Fruit fly (Drosophila melanogaster) whole organism, embryonic: ENCODE measurements around the gene Rab3GAP1.

Experiments
- Abd-B ChIP-seq: fragments of 200-800 bp; sonication (Bioruptor generic); optimal IDR thresholded peaks from 2 replicates; lab custom pipeline; 2018; ENCODE audit warnings: missing biosample characterization, mild to moderate bottlenecking, missing genetic modification characterization, moderate library complexity
- Atf-2 ChIP-seq: fragments of 200-800 bp; sonication (Bioruptor generic); optimal IDR thresholded peaks from 2 replicates; lab custom pipeline; 2016; ENCODE audit warnings: missing biosample characterization, missing genetic modification characterization
- CG10274 ChIP-seq: fragments of 200-800 bp; sonication (Bioruptor generic); optimal IDR thresholded peaks from 3 replicates; lab custom pipeline; 2017; ENCODE audit warnings: missing biosample characterization, mild to moderate bottlenecking, missing genetic modification characterization
- CG11695 ChIP-seq: fragments of 200-800 bp; sonication (Bioruptor generic); IDR thresholded peaks from 3 replicates; pipeline ENCODE4 v1.3.6; 2022; ENCODE audit warnings: missing biosample characterization, missing genetic modification characterization
- CG12104 ChIP-seq: fragments of 200-800 bp; sonication (Bioruptor generic); optimal IDR thresholded peaks from 3 replicates; lab custom pipeline; 2016; ENCODE audit warnings: missing biosample characterization, missing genetic modification characterization
- CG12236 ChIP-seq: fragments of 200-800 bp; sonication (Bioruptor generic); optimal IDR thresholded peaks from 2 replicates; lab custom pipeline; 2016; ENCODE audit warnings: missing biosample characterization, missing genetic modification characterization
- CG13287 ChIP-seq: fragments of 200-800 bp; sonication (Bioruptor generic); IDR thresholded peaks from 2 replicates; pipeline ENCODE4 v1.3.6; 2022; ENCODE audit warnings: missing biosample characterization, missing genetic modification characterization; ENCODE audit not compliant: partially characterized antibody
- CG15073 ChIP-seq: fragments of 200-800 bp; sonication (Bioruptor generic); optimal IDR thresholded peaks from 2 replicates; lab custom pipeline; 2016; ENCODE audit warnings: missing biosample characterization, missing genetic modification characterization
- CG16779 ChIP-seq: fragments of 200-800 bp; sonication (Bioruptor generic); IDR thresholded peaks from 2 replicates; pipeline ENCODE4 v1.3.6; 2022; ENCODE audit warnings: missing biosample characterization, missing genetic modification characterization
- CG17328 ChIP-seq: fragments of 200-800 bp; sonication (Bioruptor generic); IDR thresholded peaks from 2 replicates; pipeline ENCODE4 v1.3.6; 2022; ENCODE audit warnings: missing biosample characterization, missing genetic modification characterization
- CG18262 ChIP-seq: fragments of 200-800 bp; optimal IDR thresholded peaks from 3 replicates; lab custom pipeline; 2019; ENCODE audit warnings: missing biosample characterization, mild to moderate bottlenecking, missing genetic modification characterization, moderate library complexity
- CG3281 ChIP-seq: fragments of 200-800 bp; sonication (Bioruptor generic); optimal IDR thresholded peaks from 3 replicates; lab custom pipeline; 2017; ENCODE audit warnings: missing biosample characterization, mild to moderate bottlenecking, missing genetic modification characterization
- CG3847 ChIP-seq: fragments of 200-800 bp; sonication (Bioruptor generic); IDR thresholded peaks from 2 replicates; pipeline ENCODE4 v1.3.6; 2022; ENCODE audit warnings: missing biosample characterization, missing genetic modification characterization
- CG4328 ChIP-seq: fragments of 200-800 bp; sonication (Bioruptor generic); optimal IDR thresholded peaks from 3 replicates; lab custom pipeline; 2017; ENCODE audit warnings: missing biosample characterization, missing genetic modification reagents, missing genetic modification characterization
- CG4854 ChIP-seq: fragments of 200-800 bp; sonication (Bioruptor generic); optimal IDR thresholded peaks from 2 replicates; lab custom pipeline; 2016; ENCODE audit warnings: missing biosample characterization, missing genetic modification characterization, inconsistent platforms
- CG6175 ChIP-seq: fragments of 200-800 bp; sonication (Bioruptor generic); IDR thresholded peaks from 3 replicates; pipeline ENCODE4 v1.3.6; 2022; ENCODE audit warnings: missing biosample characterization, missing genetic modification characterization
- CG6683 ChIP-seq: fragments of 200-800 bp; sonication (Bioruptor generic); optimal IDR thresholded peaks from 2 replicates; lab custom pipeline; 2017; ENCODE audit warnings: missing biosample characterization, mild to moderate bottlenecking, missing genetic modification characterization, missing genetic modification reagents
- CkIIα-i1 ChIP-seq: fragments of 200-800 bp; sonication (Bioruptor generic); IDR thresholded peaks from 2 replicates; pipeline ENCODE4 v1.3.6; 2022; ENCODE audit warnings: missing biosample characterization, missing genetic modification characterization
- CoRest ChIP-seq: fragments of 200-800 bp; sonication (Bioruptor generic); optimal IDR thresholded peaks from 3 replicates; lab custom pipeline; 2018; ENCODE audit warnings: missing biosample characterization, mild to moderate bottlenecking, missing genetic modification characterization, moderate library complexity
- D19A ChIP-seq: fragments of 200-800 bp; optimal IDR thresholded peaks from 3 replicates; lab custom pipeline; 2019; ENCODE audit warnings: missing biosample characterization, mild to moderate bottlenecking, missing genetic modification characterization, moderate library complexity
- Drgx ChIP-seq: fragments of 200-800 bp; sonication (Bioruptor generic); IDR thresholded peaks from 2 replicates; pipeline ENCODE4 v1.3.6; 2022; ENCODE audit warnings: missing biosample characterization, missing genetic modification characterization
- Hand ChIP-seq: fragments of 200-800 bp; sonication (Bioruptor generic); optimal IDR thresholded peaks from 2 replicates; lab custom pipeline; 2017; ENCODE audit warnings: mild to moderate bottlenecking, missing biosample characterization, missing genetic modification reagents, missing genetic modification characterization
- MTF-1 ChIP-seq: fragments of 200-800 bp; sonication (Bioruptor generic); optimal IDR thresholded peaks from 2 replicates; lab custom pipeline; 2018; ENCODE audit warnings: missing biosample characterization, mild to moderate bottlenecking, missing genetic modification characterization, borderline replicate concordance
- Mad ChIP-seq: fragments of 200-800 bp; sonication (Bioruptor generic); optimal IDR thresholded peaks from 2 replicates; lab custom pipeline; 2016; ENCODE audit warnings: missing biosample characterization, missing genetic modification characterization
- Neu2 ChIP-seq: fragments of 200-800 bp; sonication (Bioruptor generic); optimal IDR thresholded peaks from 3 replicates; lab custom pipeline; 2016; ENCODE audit warnings: missing biosample characterization, missing genetic modification characterization, borderline replicate concordance
- Opbp ChIP-seq: fragments of 200-800 bp; sonication (Bioruptor generic); IDR thresholded peaks from 3 replicates; pipeline ENCODE4 v1.3.6; 2022; ENCODE audit warnings: missing biosample characterization, missing genetic modification characterization; ENCODE audit not compliant: partially characterized antibody
- Xrp1 ChIP-seq: fragments of 200-800 bp; sonication (Bioruptor generic); IDR thresholded peaks from 2 replicates; pipeline ENCODE4 v1.3.6; 2022; ENCODE audit warnings: missing biosample characterization, missing genetic modification characterization
- abd-A ChIP-seq: fragments of 200-800 bp; sonication (Bioruptor generic); optimal IDR thresholded peaks from 3 replicates; lab custom pipeline; 2019; ENCODE audit warnings: missing biosample characterization, mild to moderate bottlenecking, missing genetic modification characterization, moderate library complexity
- bsh ChIP-seq, 2 experiments: fragments of 200-800 bp; sonication (Bioruptor generic); optimal IDR thresholded peaks; 2 replicates each; lab custom pipeline; 2017 to 2018; ENCODE audit warnings: mild to moderate bottlenecking in 2 of 2, missing biosample characterization in 2 of 2, missing genetic modification characterization in 2 of 2, moderate library complexity in 1 of 2
- cas ChIP-seq: fragments of 200-800 bp; sonication (Bioruptor generic); IDR thresholded peaks from 2 replicates; pipeline ENCODE4 v1.3.6; 2022; ENCODE audit warnings: missing biosample characterization, missing genetic modification characterization
- dan ChIP-seq: fragments of 200-800 bp; sonication (Bioruptor generic); IDR thresholded peaks from 2 replicates; pipeline ENCODE4 v1.3.6; 2022; ENCODE audit warnings: missing biosample characterization, missing genetic modification characterization
- dysf ChIP-seq: fragments of 200-800 bp; sonication (Bioruptor generic); IDR thresholded peaks from 3 replicates; pipeline ENCODE4 v1.3.6; 2022; ENCODE audit warnings: missing biosample characterization, missing genetic modification characterization
- fu2 ChIP-seq: fragments of 200-800 bp; sonication (Bioruptor generic); optimal IDR thresholded peaks from 2 replicates; lab custom pipeline; 2016; ENCODE audit warnings: missing biosample characterization, missing genetic modification characterization
- grau ChIP-seq: fragments of 200-800 bp; optimal IDR thresholded peaks from 3 replicates; lab custom pipeline; 2019; ENCODE audit warnings: missing biosample characterization, mild to moderate bottlenecking, missing genetic modification characterization, moderate library complexity
- grn ChIP-seq: fragments of 200-800 bp; sonication (Bioruptor generic); optimal IDR thresholded peaks from 3 replicates; lab custom pipeline; 2017; ENCODE audit warnings: missing biosample characterization, missing genetic modification characterization
- knrl ChIP-seq: fragments of 200-800 bp; sonication (Bioruptor generic); IDR thresholded peaks from 3 replicates; pipeline ENCODE4 v1.3.6; 2022; ENCODE audit warnings: missing biosample characterization, missing genetic modification characterization; ENCODE audit not compliant: partially characterized antibody
- lola ChIP-seq, 3 experiments: fragments of >200 bp in 2 of 3; fragments of 200-800 bp in 1 of 3; sonication (Bioruptor generic) in 1 of 3; optimal IDR thresholded peaks; 2 replicates each; lab custom pipeline; 2017 to 2019; ENCODE audit warnings: missing biosample characterization in 3 of 3, missing genetic modification characterization in 3 of 3, mild to moderate bottlenecking in 1 of 3, moderate library complexity in 1 of 3
- nau ChIP-seq: fragments of 200-800 bp; sonication (Bioruptor generic); optimal IDR thresholded peaks from 3 replicates; lab custom pipeline; 2017; ENCODE audit warnings: missing biosample characterization, mild to moderate bottlenecking, missing genetic modification characterization, missing genetic modification reagents
- nom ChIP-seq: fragments of 200-800 bp; sonication (Bioruptor generic); optimal IDR thresholded peaks from 2 replicates; lab custom pipeline; 2017; ENCODE audit warnings: missing biosample characterization, missing genetic modification characterization, mild to moderate bottlenecking, moderate library complexity, missing genetic modification reagents
- pfk ChIP-seq: fragments of 200-800 bp; sonication (Bioruptor generic); optimal IDR thresholded peaks from 2 replicates; lab custom pipeline; 2018; ENCODE audit warnings: missing biosample characterization, mild to moderate bottlenecking, missing genetic modification characterization, moderate library complexity
- prd ChIP-seq, 3 experiments: fragments of >200 bp in 2 of 3; fragments of 200-800 bp in 1 of 3; sonication (Bioruptor generic) in 1 of 3; optimal IDR thresholded peaks in 2 of 3; IDR thresholded peaks in 1 of 3; 2 replicates in 2 of 3; 3 replicates in 1 of 3; pipeline versions ENCODE4 v1.3.6 to Lab custom; 2017 to 2022; ENCODE audit warnings: missing biosample characterization in 1 of 3, missing genetic modification characterization in 1 of 3
- pros ChIP-seq: fragments of 200-800 bp; sonication (Bioruptor generic); optimal IDR thresholded peaks from 3 replicates; lab custom pipeline; 2019; ENCODE audit warnings: missing biosample characterization, mild to moderate bottlenecking, missing genetic modification characterization, moderate library complexity
- pzg ChIP-seq: fragments of 200-800 bp; sonication (Bioruptor generic); optimal IDR thresholded peaks from 3 replicates; lab custom pipeline; 2018; ENCODE audit warnings: missing biosample characterization, mild to moderate bottlenecking, missing genetic modification characterization, moderate library complexity
- shn ChIP-seq: fragments of 200-800 bp; sonication (Bioruptor generic); optimal IDR thresholded peaks from 3 replicates; lab custom pipeline; 2016; ENCODE audit warnings: missing biosample characterization, missing genetic modification characterization
- slbo ChIP-seq: fragments of 200-800 bp; sonication (Bioruptor generic); IDR thresholded peaks from 2 replicates; pipeline ENCODE4 v1.3.6; 2022; ENCODE audit warnings: missing biosample characterization, missing genetic modification characterization
- slou ChIP-seq: fragments of 200-800 bp; sonication (Bioruptor generic); optimal IDR thresholded peaks from 3 replicates; lab custom pipeline; 2016; ENCODE audit warnings: missing biosample characterization, missing genetic modification characterization
- sna ChIP-seq: fragments of 200-800 bp; sonication (Bioruptor generic); IDR thresholded peaks from 2 replicates; pipeline ENCODE4 v1.3.6; 2022; ENCODE audit warnings: missing biosample characterization, missing genetic modification characterization; ENCODE audit not compliant: partially characterized antibody
- stwl ChIP-seq: fragments of 200-800 bp; sonication (Bioruptor generic); optimal IDR thresholded peaks from 3 replicates; lab custom pipeline; 2018; ENCODE audit warnings: missing biosample characterization, mild to moderate bottlenecking, missing genetic modification characterization, moderate library complexity
- unc-4 ChIP-seq: fragments of 200-800 bp; sonication (Bioruptor generic); IDR thresholded peaks from 2 replicates; pipeline ENCODE4 v1.3.6; 2022; ENCODE audit warnings: missing biosample characterization, missing genetic modification characterization; ENCODE audit not compliant: partially characterized antibody

Gene Rab3GAP1

dm6 chr2L:1632730-1633172 lies 21.8 kb upstream of the Rab3GAP1 start (continued):
- TF ChIP-seq cas (peak; percentile 95), pzg (GFP tag; lab: Kevin White, UChicago) (peak; percentile 12), CoRest (peak; percentile 97), CG18262 (tag; lab: Kevin White, UChicago) (peak; percentile 49), Drgx (GFP tag; lab: Robert Waterston, UW) (peak; percentile 80), grau (tag; lab: Kevin White, UChicago) (peak; percentile 99), CG4328 (peak; percentile 69), CG13287 (GFP tag; lab: Robert Waterston, UW) (peak; percentile 45; the same call in 1 of the 2 replicates), knrl (no peak), dan (GFP tag; lab: Robert Waterston, UW) (peak; percentile 55; the same call in 1 of the 2 replicates), slbo (GFP tag; lab: Robert Waterston, UW) (peak; percentile 98), CG6683 (GFP tag; lab: Kevin White, UChicago) (peak; percentile 72), pfk (no peak), CG6175 (peak; percentile 97), grn (peak; percentile 70), CG16779 (GFP tag; lab: Robert Waterston, UW) (peak; percentile 94), CG4854 (GFP tag; lab: Kevin White, UChicago) (peak; percentile 93), abd-A (tag; lab: Kevin White, UChicago) (peak; percentile 78), CG12104 (peak; percentile 92), Opbp (GFP tag; lab: Robert Waterston, UW) (no peak), MTF-1 (GFP tag; lab: Kevin White, UChicago) (peak; percentile 46), D19A (tag; lab: Kevin White, UChicago) (peak; percentile 82), CG3281 (GFP tag; lab: Kevin White, UChicago) (peak; percentile 89), Abd-B (peak; percentile 98), Atf-2 (GFP tag; lab: Kevin White, UChicago) (peak; percentile 76), nom (GFP tag; lab: Kevin White, UChicago) (no peak), CG12236 (peak; percentile 82), Mad (GFP tag; lab: Kevin White, UChicago) (peak; percentile 91), Hand (GFP tag; lab: Kevin White, UChicago) (peak; percentile 81), pros (GFP tag; lab: Kevin White, UChicago) (no peak), slou (peak; percentile 96), sna (GFP tag; lab: Robert Waterston, UW) (no peak), bsh (GFP tag; optimal IDR thresholded peaks at IDR 0.05; lab: Kevin White, UChicago) (peak in 1 of 2 experiments; percentile 60), CG3847 (GFP tag; lab: Robert Waterston, UW) (peak; percentile 97), CkIIα-i1 (GFP tag; lab: Robert Waterston, UW) (peak; percentile 92), unc-4 (no peak), prd (optimal IDR thresholded peaks at IDR 0.05; lab: Kevin White, UChicago) (no peak), prd (GFP tag; IDR thresholded peaks at IDR 0.05; lab: Robert Waterston, UW) (peak; percentile 96), lola (GFP tag; optimal IDR thresholded peaks at IDR 0.05; lab: Kevin White, UChicago) (no peak), shn (GFP tag; lab: Kevin White, UChicago) (peak; percentile 76), CG15073 (GFP tag; lab: Kevin White, UChicago) (peak; percentile 51), fu2 (GFP tag; lab: Kevin White, UChicago) (peak; percentile 84), Neu2 (GFP tag; lab: Kevin White, UChicago) (peak; percentile 69), stwl (tag; lab: Kevin White, UChicago) (no peak), nau (GFP tag; lab: Kevin White, UChicago) (peak; percentile 88), CG10274 (peak; percentile 84), Xrp1 (GFP tag; lab: Robert Waterston, UW) (peak; percentile 92), CG17328 (peak; percentile 94), CG11695 (peak; percentile 99), dysf (GFP tag; lab: Robert Waterston, UW) (peak; percentile 99)
